Worm (Caenorhabditis elegans) whole organism, early embryonic: ENCODE measurements around the gene ugt-56.

Experiments
- F13C5.2 ChIP-seq: sonication (generic microtip); optimal IDR thresholded peaks from 2 replicates; lab custom pipeline; 2017; ENCODE audit warnings: mild to moderate bottlenecking, missing genetic modification characterization, inconsistent platforms, missing compliant biosample characterization
- aly-1 ChIP-seq: sonication (generic microtip); optimal IDR thresholded peaks from 2 replicates; lab custom pipeline; 2016; ENCODE audit warnings: missing genetic modification characterization, missing compliant biosample characterization
- ama-1 ChIP-seq: fragments of 150-350 bp; optimal IDR thresholded peaks from 2 replicates; lab custom pipeline; 2014
- ceh-13 ChIP-seq: fragments of 200-800 bp; sonication (Bioruptor generic); optimal IDR thresholded peaks from 2 replicates; lab custom pipeline; 2018; ENCODE audit warnings: mild to moderate bottlenecking, missing genetic modification characterization, missing compliant biosample characterization
- ceh-36 ChIP-seq: sonication (generic microtip); optimal IDR thresholded peaks from 2 replicates; lab custom pipeline; 2016; ENCODE audit warnings: missing genetic modification characterization, inconsistent platforms, missing compliant biosample characterization
- flt-1 ChIP-seq: fragments of 200-800 bp; sonication (Bioruptor generic); IDR thresholded peaks from 2 replicates; pipeline ENCODE4 v1.3.6; 2022; ENCODE audit warnings: missing genetic modification characterization, missing compliant biosample characterization
- hmbx-1 ChIP-seq: sonication (generic microtip); optimal IDR thresholded peaks from 2 replicates; lab custom pipeline; 2016; ENCODE audit warnings: mild to moderate bottlenecking, missing genetic modification characterization, missing compliant biosample characterization
- hmg-4 ChIP-seq: fragments of 200-800 bp; sonication (Bioruptor generic); optimal IDR thresholded peaks from 2 replicates; lab custom pipeline; 2018; ENCODE audit warnings: mild to moderate bottlenecking, missing genetic modification characterization, missing compliant biosample characterization
- pes-1 ChIP-seq: fragments of 200-800 bp; sonication (Bioruptor generic); IDR thresholded peaks from 2 replicates; pipeline ENCODE4 v1.3.6; 2022; ENCODE audit warnings: missing genetic modification reagents, missing genetic modification characterization, missing compliant biosample characterization
- scrt-1 ChIP-seq: fragments of 200-800 bp; sonication (Bioruptor generic); IDR thresholded peaks from 2 replicates; pipeline ENCODE4 v1.3.6; 2022; ENCODE audit warnings: missing genetic modification characterization, missing compliant biosample characterization
- sea-1 ChIP-seq: fragments of 200-800 bp; sonication (Bioruptor generic); conservative IDR thresholded peaks from 2 replicates; pipeline ENCODE4 v1.3.6; 2022; ENCODE audit warnings: missing genetic modification characterization, missing compliant biosample characterization
- tbx-11 ChIP-seq: fragments of 200-800 bp; sonication (Bioruptor generic); IDR thresholded peaks from 2 replicates; pipeline ENCODE4 v1.3.6; 2022; ENCODE audit warnings: missing genetic modification characterization, missing compliant biosample characterization
- tbx-37 ChIP-seq: fragments of 200-800 bp; sonication (Bioruptor generic); conservative IDR thresholded peaks from 2 replicates; pipeline ENCODE4 v1.3.6; 2022; ENCODE audit warnings: missing genetic modification reagents, missing genetic modification characterization, missing compliant biosample characterization
- tra-4 ChIP-seq: sonication (generic microtip); optimal IDR thresholded peaks from 2 replicates; lab custom pipeline; 2017; ENCODE audit warnings: missing genetic modification characterization, missing compliant biosample characterization

- TF ChIP-seq ama-1 (lab: Kevin White, UChicago) = no peak
- no peak for TF ChIP-seq hmg-4 (GFP tag; lab: Kevin White, UChicago)
- TF ChIP-seq F13C5.2 (tag; lab: Kevin White, UChicago) = no peak
- no peak for TF ChIP-seq hmbx-1 (tag; lab: Kevin White, UChicago)
- TF ChIP-seq aly-1 = no peak
- no peak for TF ChIP-seq flt-1 (GFP tag; lab: Robert Waterston, UW)
- TF ChIP-seq tbx-11 (GFP tag; lab: Robert Waterston, UW) = no peak
- TF ChIP-seq tra-4 (tag; lab: Kevin White, UChicago) = no peak
- TF ChIP-seq scrt-1 = no peak
- no peak for TF ChIP-seq pes-1 (GFP tag; lab: Robert Waterston, UW)
- TF ChIP-seq sea-1 = no peak
- no peak for TF ChIP-seq ceh-36
- TF ChIP-seq ceh-13 (GFP tag; lab: Kevin White, UChicago) = no peak
- no peak for TF ChIP-seq tbx-37
Measured at ce11 chrV:12211090-12211489, 47.7 kb upstream of the ugt-56 start.
